Worm (Caenorhabditis elegans): ENCODE results near the gene F53F4.16.
A peak's percentile ranks its signal among the peaks of the same experiment; 100 is the strongest.

DNA sequence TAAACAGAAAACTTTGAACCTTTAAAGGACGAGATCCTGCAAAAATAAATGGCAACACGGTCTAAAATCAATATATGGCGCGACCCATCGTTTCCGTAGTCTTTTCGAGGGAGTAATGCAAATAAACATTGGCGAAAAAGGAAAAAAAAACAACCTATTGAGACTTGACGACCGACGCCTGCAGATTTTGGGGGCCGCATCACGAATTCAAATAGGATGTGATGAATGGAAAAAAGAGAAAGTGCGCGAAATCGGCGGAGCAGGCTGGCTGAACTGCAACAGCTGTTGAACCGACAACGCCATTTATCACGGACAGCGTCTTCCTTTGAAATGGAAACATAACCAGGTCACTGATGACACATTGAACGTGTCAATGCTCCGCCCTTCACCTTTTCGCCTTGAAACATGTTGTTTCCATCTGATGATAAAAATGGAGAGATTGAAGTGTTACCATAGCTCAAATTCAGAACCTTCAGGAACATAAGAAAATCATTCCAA lies 36.3 kb upstream of the F53F4.16 start:
- TF ChIP-seq unc-62 (GFP tag; optimal IDR thresholded peaks at IDR 0.05) (peak; percentile 59), F49E8.2 (tag; optimal IDR thresholded peaks at IDR 0.05; ENCODE audit: insufficient read depth) (no peak), sea-2 (GFP tag; IDR thresholded peaks at IDR 0.05) (no peak), rcor-1 (GFP tag; IDR thresholded peaks at IDR 0.05) (no peak), unc-130 (GFP tag; optimal IDR thresholded peaks at IDR 0.05) (no peak), T26A5.8 (tag; optimal IDR thresholded peaks at IDR 0.05) (no peak), pha-4 (tag; optimal IDR thresholded peaks at IDR 0.05) (no peak), somi-1 (GFP tag; optimal IDR thresholded peaks at IDR 0.05) (no peak), egl-18 (GFP tag; IDR thresholded peaks at IDR 0.05) (no peak), dpl-1 (GFP tag; optimal IDR thresholded peaks at IDR 0.05) (no peak), ztf-3 (GFP tag; optimal IDR thresholded peaks at IDR 0.05) (no peak)

Data from whole organism, young adult.